Fruit fly (Drosophila melanogaster) whole organism, embryonic: ENCODE data around the gene LSm3.

Experiments
- CG10267 ChIP-seq: fragments of 200-800 bp; sonication (Bioruptor generic); optimal IDR thresholded peaks from 2 replicates; lab custom pipeline; 2018; ENCODE audit warnings: missing biosample characterization, mild to moderate bottlenecking, missing genetic modification characterization, moderate library complexity
- CG10431 ChIP-seq: fragments of 200-800 bp; sonication (Bioruptor generic); optimal IDR thresholded peaks from 3 replicates; lab custom pipeline; 2018; ENCODE audit warnings: missing biosample characterization, mild to moderate bottlenecking, missing genetic modification characterization
- CG10565 ChIP-seq: fragments of 200-800 bp; sonication (Bioruptor generic); optimal IDR thresholded peaks from 3 replicates; lab custom pipeline; 2016; ENCODE audit warnings: missing biosample characterization, mild to moderate bottlenecking, missing genetic modification characterization
- CG13296 ChIP-seq: fragments of 200-800 bp; sonication (Bioruptor generic); optimal IDR thresholded peaks from 3 replicates; lab custom pipeline; 2018; ENCODE audit warnings: missing biosample characterization, mild to moderate bottlenecking, missing genetic modification characterization
- CG13424 ChIP-seq: fragments of 200-800 bp; sonication (Bioruptor generic); optimal IDR thresholded peaks from 2 replicates; lab custom pipeline; 2019; ENCODE audit warnings: missing biosample characterization, mild to moderate bottlenecking, missing genetic modification characterization, moderate library complexity
- CG14965 ChIP-seq: fragments of 200-800 bp; sonication (Bioruptor generic); optimal IDR thresholded peaks from 2 replicates; lab custom pipeline; 2016; ENCODE audit warnings: missing biosample characterization, missing genetic modification characterization, borderline replicate concordance
- CG15696 ChIP-seq: fragments of 200-800 bp; sonication (Bioruptor generic); optimal IDR thresholded peaks from 2 replicates; lab custom pipeline; 2019; ENCODE audit warnings: missing biosample characterization, mild to moderate bottlenecking, missing genetic modification characterization, moderate library complexity
- CG16779 ChIP-seq: fragments of 200-800 bp; sonication (Bioruptor generic); IDR thresholded peaks from 2 replicates; pipeline ENCODE4 v1.3.6; 2022; ENCODE audit warnings: missing biosample characterization, missing genetic modification characterization
- CG16813 ChIP-seq: fragments of 200-800 bp; sonication (Bioruptor generic); IDR thresholded peaks from 3 replicates; pipeline ENCODE4 v1.3.6; 2022; ENCODE audit warnings: missing biosample characterization, missing genetic modification characterization; ENCODE audit not compliant: partially characterized antibody
- CG18764 ChIP-seq: fragments of 200-800 bp; sonication (Bioruptor generic); optimal IDR thresholded peaks from 3 replicates; lab custom pipeline; 2016; ENCODE audit warnings: missing biosample characterization, missing genetic modification characterization
- CG31365 ChIP-seq: fragments of 200-800 bp; sonication (Bioruptor generic); optimal IDR thresholded peaks from 2 replicates; lab custom pipeline; 2018; ENCODE audit warnings: missing biosample characterization, mild to moderate bottlenecking, missing genetic modification characterization
- CG33213 ChIP-seq: fragments of 200-800 bp; sonication (Bioruptor generic); optimal IDR thresholded peaks from 3 replicates; lab custom pipeline; 2016; ENCODE audit warnings: missing biosample characterization, missing genetic modification characterization
- CG3847 ChIP-seq: fragments of 200-800 bp; sonication (Bioruptor generic); IDR thresholded peaks from 2 replicates; pipeline ENCODE4 v1.3.6; 2022; ENCODE audit warnings: missing biosample characterization, missing genetic modification characterization
- CG4282 ChIP-seq: fragments of 200-800 bp; sonication (Bioruptor generic); optimal IDR thresholded peaks from 2 replicates; lab custom pipeline; 2016; ENCODE audit warnings: missing biosample characterization, missing genetic modification characterization
- CG7556 ChIP-seq: fragments of 200-800 bp; sonication (Bioruptor generic); optimal IDR thresholded peaks from 2 replicates; lab custom pipeline; 2017; ENCODE audit warnings: missing biosample characterization, mild to moderate bottlenecking, missing genetic modification characterization
- CG8290 ChIP-seq, 3 experiments: fragments of 200-800 bp; sonication (Bioruptor generic); optimal IDR thresholded peaks; 2 replicates each; lab custom pipeline; 2016 to 2019; ENCODE audit warnings: missing biosample characterization in 3 of 3, missing genetic modification characterization in 3 of 3, mild to moderate bottlenecking in 2 of 3, moderate library complexity in 1 of 3
- Dfd ChIP-seq, 2 experiments: fragments of >200 bp; optimal IDR thresholded peaks; 2 replicates each; lab custom pipeline; 2017; ENCODE audit warnings: missing biosample characterization in 2 of 2, missing genetic modification characterization in 2 of 2
- Doc3 ChIP-seq: fragments of 200-800 bp; sonication (Bioruptor generic); IDR thresholded peaks from 3 replicates; pipeline ENCODE4 v1.3.6; 2022; ENCODE audit warnings: missing biosample characterization, missing genetic modification characterization; ENCODE audit not compliant: partially characterized antibody
- MESR4 ChIP-seq: fragments of 200-800 bp; sonication (Bioruptor generic); optimal IDR thresholded peaks from 2 replicates; lab custom pipeline; 2018; ENCODE audit warnings: missing biosample characterization, mild to moderate bottlenecking, missing genetic modification characterization, moderate library complexity
- NC2α ChIP-seq: fragments of 200-800 bp; sonication (Bioruptor generic); optimal IDR thresholded peaks from 2 replicates; lab custom pipeline; 2016; ENCODE audit warnings: missing biosample characterization, missing genetic modification characterization
- NC2β ChIP-seq: fragments of 200-800 bp; sonication (Bioruptor generic); optimal IDR thresholded peaks from 2 replicates; lab custom pipeline; 2016; ENCODE audit warnings: missing biosample characterization, missing genetic modification characterization
- Scr ChIP-seq: fragments of 200-800 bp; sonication (Bioruptor generic); IDR thresholded peaks from 2 replicates; pipeline ENCODE4 v1.3.6; 2022; ENCODE audit warnings: missing biosample characterization, missing genetic modification characterization; ENCODE audit not compliant: partially characterized antibody
- Trl ChIP-seq, 3 experiments: fragments of >200 bp in 2 of 3; fragments of 200-800 bp in 1 of 3; sonication (Bioruptor generic) in 1 of 3; optimal IDR thresholded peaks; 2 replicates in 1 of 3; 3 replicates in 2 of 3; lab custom pipeline; 2016 to 2017; ENCODE audit warnings: missing biosample characterization in 1 of 3, missing genetic modification characterization in 1 of 3
- aop ChIP-seq: fragments of 200-800 bp; sonication (Bioruptor generic); IDR thresholded peaks from 2 replicates; pipeline ENCODE4 v1.3.6; 2022; ENCODE audit warnings: missing biosample characterization, missing genetic modification characterization
- ap ChIP-seq: fragments of 200-800 bp; sonication (Bioruptor generic); IDR thresholded peaks from 2 replicates; pipeline ENCODE4 v1.3.6; 2022; ENCODE audit warnings: missing biosample characterization, missing genetic modification characterization
- ase ChIP-seq: fragments of 200-800 bp; sonication (Bioruptor generic); IDR thresholded peaks from 3 replicates; pipeline ENCODE4 v1.3.6; 2022; ENCODE audit warnings: missing biosample characterization, missing genetic modification characterization
- chif ChIP-seq, 2 experiments: fragments of 200-800 bp; sonication (Bioruptor generic); optimal IDR thresholded peaks; 3 replicates each; lab custom pipeline; 2016; ENCODE audit warnings: missing biosample characterization in 2 of 2, missing genetic modification characterization in 2 of 2
- crol ChIP-seq: fragments of 200-800 bp; sonication (Bioruptor generic); IDR thresholded peaks from 2 replicates; pipeline ENCODE4 v1.3.6; 2022; ENCODE audit warnings: missing biosample characterization, missing genetic modification characterization
- dati ChIP-seq: fragments of 200-800 bp; sonication (Bioruptor generic); IDR thresholded peaks from 2 replicates; pipeline ENCODE4 v1.3.6; 2022; ENCODE audit warnings: missing biosample characterization, missing genetic modification characterization
- gce ChIP-seq: fragments of 200-800 bp; sonication (Bioruptor generic); IDR thresholded peaks from 3 replicates; pipeline ENCODE4 v1.3.6; 2022; ENCODE audit warnings: missing biosample characterization, missing genetic modification characterization
- gem ChIP-seq: fragments of 200-800 bp; sonication (Bioruptor generic); optimal IDR thresholded peaks from 2 replicates; lab custom pipeline; 2019; ENCODE audit warnings: missing biosample characterization, mild to moderate bottlenecking, missing genetic modification characterization, moderate library complexity
- nom ChIP-seq: fragments of 200-800 bp; sonication (Bioruptor generic); optimal IDR thresholded peaks from 2 replicates; lab custom pipeline; 2017; ENCODE audit warnings: missing biosample characterization, missing genetic modification characterization, mild to moderate bottlenecking, moderate library complexity, missing genetic modification reagents
- pzg ChIP-seq: fragments of 200-800 bp; sonication (Bioruptor generic); optimal IDR thresholded peaks from 3 replicates; lab custom pipeline; 2018; ENCODE audit warnings: missing biosample characterization, mild to moderate bottlenecking, missing genetic modification characterization, moderate library complexity
- sens ChIP-seq: fragments of 200-800 bp; sonication (Bioruptor generic); peaks from one replicate; lab custom pipeline; 2016; ENCODE audit warnings: missing biosample characterization, missing genetic modification characterization
- stwl ChIP-seq: fragments of 200-800 bp; sonication (Bioruptor generic); optimal IDR thresholded peaks from 3 replicates; lab custom pipeline; 2018; ENCODE audit warnings: missing biosample characterization, mild to moderate bottlenecking, missing genetic modification characterization, moderate library complexity
- tap ChIP-seq: fragments of 200-800 bp; optimal IDR thresholded peaks from 3 replicates; lab custom pipeline; 2019; ENCODE audit warnings: missing biosample characterization, mild to moderate bottlenecking, missing genetic modification characterization, moderate library complexity

The LSm3 gene

DNA sequence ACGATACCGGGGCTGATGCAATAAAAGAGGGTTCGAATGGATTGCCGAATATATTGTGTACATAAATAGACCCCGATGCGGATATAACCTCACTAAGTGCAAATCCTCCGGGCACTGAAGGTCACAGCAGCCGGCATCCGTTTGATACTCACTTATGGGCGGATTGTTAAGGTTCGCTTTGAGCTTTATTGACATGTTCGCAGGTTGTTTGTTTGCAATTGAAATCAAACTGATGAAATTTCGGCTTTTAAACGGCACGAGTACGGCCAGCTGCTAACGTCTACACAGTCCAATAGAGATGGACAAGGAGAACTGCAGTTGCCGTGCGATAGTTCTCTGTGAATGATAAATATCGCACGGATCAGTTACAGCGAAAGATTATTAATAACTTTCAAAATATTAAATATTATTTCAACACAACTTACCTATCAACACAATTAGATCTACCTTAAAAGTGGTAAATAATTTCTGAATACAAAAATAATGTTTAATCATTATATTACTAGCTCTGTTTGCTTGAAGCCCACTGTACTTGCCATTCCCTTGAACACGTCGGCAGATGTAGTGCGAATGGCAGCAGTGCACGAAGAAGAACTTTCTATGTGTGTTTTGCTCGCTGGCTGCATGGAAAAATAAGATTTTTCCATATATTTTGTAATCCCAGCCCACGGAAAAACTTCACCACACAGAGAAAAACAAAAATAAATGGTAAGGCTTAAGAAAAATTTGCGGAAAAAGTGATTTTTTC is 37.8 kb upstream of the LSm3 start, which contains the start of the genes GluProRS and AP-1sigma (continued):
- TF ChIP-seq nom (GFP tag; lab: Kevin White, UChicago) (peak; percentile 22), CG10565 (GFP tag; lab: Kevin White, UChicago) (peak; percentile 53), Trl (optimal IDR thresholded peaks at IDR 0.05; lab: Kevin White, UChicago) (no peak), Trl (GFP tag; optimal IDR thresholded peaks at IDR 0.05; lab: Kevin White, UChicago) (peak; percentile 83), CG18764 (GFP tag; lab: Kevin White, UChicago) (peak; percentile 88), CG31365 (tag; lab: Kevin White, UChicago) (peak; percentile 32), NC2β (GFP tag; lab: Kevin White, UChicago) (peak; percentile 63), ap (GFP tag; lab: Robert Waterston, UW) (peak; percentile 94), MESR4 (GFP tag; lab: Kevin White, UChicago) (peak; percentile 94), CG3847 (GFP tag; lab: Robert Waterston, UW) (peak; percentile 96), dati (GFP tag; lab: Robert Waterston, UW) (peak; percentile 84), CG16813 (GFP tag; lab: Robert Waterston, UW) (peak; percentile 97), tap (tag; lab: Kevin White, UChicago) (peak; percentile 74), CG4282 (GFP tag; lab: Kevin White, UChicago) (peak; percentile 63), Dfd (GFP tag; optimal IDR thresholded peaks at IDR 0.05; lab: Kevin White, UChicago) (no peak), CG16779 (GFP tag; lab: Robert Waterston, UW) (peak; percentile 83), CG33213 (GFP tag; lab: Kevin White, UChicago) (peak; percentile 79), chif (GFP tag; optimal IDR thresholded peaks at IDR 0.05; lab: Kevin White, UChicago) (peak; percentile 73 to 88), crol (peak; percentile 66), ase (GFP tag; lab: Robert Waterston, UW) (peak; percentile 94), pzg (GFP tag; lab: Kevin White, UChicago) (peak; percentile 78), CG15696 (tag; lab: Kevin White, UChicago) (peak; percentile 90), CG13424 (tag; lab: Kevin White, UChicago) (peak; percentile 91), CG10431 (GFP tag; lab: Kevin White, UChicago) (peak; percentile 15), CG13296 (GFP tag; lab: Kevin White, UChicago) (peak; percentile 84), sens (peak; percentile 97)

dm6 chr3R:23960865-23961264 is 35.2 kb upstream of the LSm3 start:
- TF ChIP-seq Doc3 (0 out of 3 replicates have a peak, but pooled peaks have one; percentile 13), CG14965 (GFP tag; lab: Kevin White, UChicago) (no peak), CG8290 (GFP tag; optimal IDR thresholded peaks at IDR 0.05; lab: Kevin White, UChicago) (peak; percentile 36), CG8290 (tag; optimal IDR thresholded peaks at IDR 0.05; lab: Kevin White, UChicago) (no peak), CG16813 (GFP tag; lab: Robert Waterston, UW) (peak; percentile 39; the same call in 1 of the 3 replicates), stwl (tag; lab: Kevin White, UChicago) (peak; percentile 99), gem (no peak), Scr (GFP tag; lab: Robert Waterston, UW) (0 out of 2 replicates have a peak, but pooled peaks have one; percentile 17), CG7556 (GFP tag; lab: Kevin White, UChicago) (no peak), gce (0 out of 3 replicates have a peak, but pooled peaks have one; percentile 8), NC2α (GFP tag; lab: Kevin White, UChicago) (no peak), aop (GFP tag; lab: Robert Waterston, UW) (no peak), CG10267 (peak; percentile 47)
